Worm (Caenorhabditis elegans) whole organism, midembryonic: ENCODE results near the gene nap-1.

ENCODE experiments used
- cog-1 ChIP-seq: sonication (generic microtip); optimal IDR thresholded peaks from 2 replicates; lab custom pipeline; 2016; ENCODE audit warnings: missing genetic modification characterization, missing compliant biosample characterization
- flt-1 ChIP-seq: fragments of 200-800 bp; sonication (Bioruptor generic); IDR thresholded peaks from 2 replicates; pipeline ENCODE4 v1.3.6; 2022; ENCODE audit warnings: missing genetic modification characterization, missing compliant biosample characterization
- tab-1 ChIP-seq: fragments of 200-800 bp; sonication (Bioruptor generic); IDR thresholded peaks from 2 replicates; pipeline ENCODE4 v1.3.6; 2022; ENCODE audit warnings: missing genetic modification characterization, missing compliant biosample characterization
- ztf-29 ChIP-seq: fragments of 200-800 bp; sonication (Bioruptor generic); IDR thresholded peaks from 2 replicates; pipeline ENCODE4 v1.3.6; 2022; ENCODE audit warnings: missing genetic modification reagents, missing genetic modification characterization, missing compliant biosample characterization

ce11 chrIV:8360817-8361216 lies 18.3 kb downstream of the nap-1 start, which contains the start of gene sqv-1:
- TF ChIP-seq flt-1 (no peak), ztf-29 (GFP tag; lab: Robert Waterston, UW) (no peak), cog-1 (no peak), tab-1 (GFP tag; lab: Robert Waterston, UW) (no peak)
